Worm (Caenorhabditis elegans) whole organism, dauer: ENCODE results near the gene arl-1.

Experiments
- unc-62 ChIP-seq: sonication (generic microtip); optimal IDR thresholded peaks from 2 replicates; lab custom pipeline; 2017; ENCODE audit warnings: missing biosample characterization, missing genetic modification reagents, missing genetic modification characterization

arl-1 gene

ce11 chrII:8581700-8582099 lies at the start of gene arl-1:
arl-1 (plus strand) TSS chrII:8582000.
- no peak for TF ChIP-seq unc-62

ce11 chrII:8532015-8532414 lies 49.8 kb upstream of the arl-1 start:
- no peak for TF ChIP-seq unc-62

ce11 chrII:8536060-8536459 lies 45.7 kb upstream of the arl-1 start, which contains the start of gene W01C9.2:
W01C9.2 (plus strand) TSS chrII:8536360.
- TF ChIP-seq unc-62 = no peak

DNA sequence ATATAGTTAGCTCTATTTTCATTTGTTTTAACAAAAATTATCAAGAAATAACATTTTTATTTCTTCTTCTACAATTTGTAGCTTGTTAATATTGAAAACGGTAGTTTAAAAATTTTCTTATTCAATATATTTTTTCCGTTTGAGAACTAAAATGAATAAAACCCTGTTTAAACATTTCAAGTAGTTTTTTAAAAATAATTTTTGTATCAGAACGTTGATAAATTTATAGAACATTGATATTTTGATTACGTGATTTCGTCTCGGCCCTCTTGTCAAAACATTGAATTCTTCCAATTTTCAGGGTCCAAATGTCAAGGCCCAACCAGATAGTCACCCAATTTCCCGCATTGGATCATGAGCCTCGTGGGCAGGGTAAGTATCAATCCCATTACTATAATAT lies 41.4 kb upstream of the arl-1 start, which contains the start of gene pqn-73:
TSS of gene pqn-73 (plus strand) at position 301 of the 400 bp plus-strand sequence.
- no peak for TF ChIP-seq unc-62

- no peak for TF ChIP-seq unc-62
These were observed 36.5 kb upstream of the arl-1 start, which contains the start of gene decr-1.2 for ce11 chrII:8545315-8545714. decr-1.2 (plus strand) TSS chrII:8545615.

ce11 chrII:8546975-8547374 lies 34.8 kb upstream of the arl-1 start:
- no peak for TF ChIP-seq unc-62

DNA sequence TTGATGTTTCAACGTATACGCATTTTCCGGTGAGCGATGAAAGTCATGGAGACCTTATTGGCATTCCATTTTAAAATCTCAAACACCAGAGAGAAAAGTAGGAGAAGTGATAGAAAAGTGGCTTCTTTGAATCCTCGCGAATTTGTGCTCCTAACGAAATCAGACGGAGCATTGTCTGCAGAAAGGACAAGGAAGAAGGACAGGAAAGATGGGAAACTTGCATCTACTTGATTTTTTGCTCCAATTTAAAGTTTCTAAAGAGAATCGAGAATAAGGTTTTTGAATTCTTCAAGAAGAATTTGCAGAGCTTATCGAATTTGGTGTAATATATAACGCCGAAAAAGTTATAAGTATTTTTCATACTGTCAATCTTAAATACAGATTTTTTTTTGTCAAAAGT lies 30.7 kb upstream of the arl-1 start:
- TF ChIP-seq unc-62 = no peak

DNA sequence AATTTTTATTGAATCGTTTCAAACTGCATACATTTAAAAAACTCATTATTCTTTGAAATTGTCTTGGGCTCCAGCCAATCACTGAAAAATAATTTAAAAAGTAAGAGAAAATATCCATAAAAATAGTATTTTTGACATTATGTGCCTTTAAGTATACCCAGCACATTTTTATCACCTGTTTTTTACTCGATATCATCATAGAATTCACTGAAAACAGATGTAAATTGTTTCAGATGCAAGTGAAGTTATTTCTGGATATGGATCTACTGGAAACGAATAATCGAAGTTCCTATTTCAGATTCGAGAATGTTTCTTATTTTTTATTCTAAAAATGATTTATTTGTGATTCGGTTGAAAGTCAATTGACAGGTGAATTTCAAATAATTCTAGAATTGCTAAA lies 27.2 kb upstream of the arl-1 start:
- no peak for TF ChIP-seq unc-62

DNA sequence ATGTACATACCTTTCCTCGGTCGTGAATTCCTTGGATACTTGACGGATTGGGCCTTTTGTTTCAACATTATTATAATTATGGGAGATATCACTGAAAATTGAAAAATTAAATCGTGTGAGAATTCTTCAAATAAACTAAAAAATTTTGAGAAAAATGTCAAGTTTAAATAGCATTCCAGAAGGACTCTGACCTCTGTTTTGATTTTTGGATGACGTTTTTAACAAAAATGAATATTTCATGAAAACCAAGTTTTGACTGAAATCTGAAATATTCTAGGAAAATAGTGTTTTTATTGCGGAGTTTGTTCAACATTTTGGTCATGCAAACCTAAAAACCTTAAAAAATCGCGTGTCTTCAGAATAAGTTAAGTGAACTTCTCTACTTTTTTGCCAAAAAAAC lies 25.6 kb upstream of the arl-1 start, which contains the start of gene glb-27:
TSS of gene glb-27 (minus strand) at position 101 of the 400 bp plus-strand sequence.
- no peak for TF ChIP-seq unc-62

- no peak for TF ChIP-seq unc-62
These were observed 22.6 kb upstream of the arl-1 start for ce11 chrII:8559188-8559587.

DNA sequence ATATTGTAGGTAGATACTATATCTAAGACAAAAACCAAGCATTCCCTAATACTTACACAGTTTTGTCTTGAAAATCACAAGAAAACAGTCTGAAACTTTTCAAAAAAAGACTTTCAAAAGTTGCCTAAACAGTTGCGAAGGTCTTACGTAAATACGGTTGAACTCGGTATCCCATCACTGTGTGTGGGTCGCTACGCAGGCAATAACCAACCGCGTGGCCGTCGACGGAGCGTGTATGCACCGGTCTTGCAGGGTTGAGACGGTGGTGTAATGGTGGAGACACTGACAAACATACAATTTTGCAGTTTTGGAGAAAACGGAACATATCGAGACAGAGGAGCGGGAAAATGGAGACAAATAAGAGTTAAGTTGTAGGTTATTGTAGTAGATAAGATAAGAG lies 20.6 kb upstream of the arl-1 start, which contains the start of gene iff-2:
TSS of gene iff-2 (minus strand) at position 141 of the 400 bp plus-strand sequence.
- no peak for TF ChIP-seq unc-62

- TF ChIP-seq unc-62 = no peak
These were observed 19.8 kb upstream of the arl-1 start, which contains the start of gene F54C9.14 for ce11 chrII:8562002-8562401. F54C9.14 (plus strand) TSS chrII:8562302.

ce11 chrII:8566039-8566438 lies 15.8 kb upstream of the arl-1 start, which contains the start of gene stc-1:
stc-1 (minus strand) TSS chrII:8566139.
- no peak for TF ChIP-seq unc-62

DNA sequence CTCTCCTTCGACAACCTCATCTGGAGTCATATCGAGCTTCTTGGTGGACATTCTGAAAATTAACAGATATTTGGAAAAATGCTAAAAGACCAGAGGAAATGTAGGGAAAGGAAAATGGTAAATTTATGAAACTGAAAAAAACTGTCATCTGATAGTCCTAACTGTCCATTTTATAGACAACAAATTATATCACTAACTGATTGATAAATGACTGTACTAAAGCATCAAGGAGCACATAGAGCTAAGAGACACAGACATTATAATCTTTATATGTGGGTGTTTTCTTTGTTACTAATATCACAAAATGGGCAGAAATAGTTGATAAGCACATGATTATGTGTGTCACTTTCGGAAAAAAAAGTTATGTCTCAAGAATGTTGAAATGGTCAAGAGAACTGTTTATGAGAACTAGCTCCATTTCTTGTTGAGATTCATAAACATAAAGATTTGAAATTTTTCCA lies 15.0 kb upstream of the arl-1 start, which contains the start of gene F54C9.3:
TSS of gene F54C9.3 (minus strand) at position 51 of the 461 bp plus-strand sequence.
- no peak for TF ChIP-seq unc-62

DNA sequence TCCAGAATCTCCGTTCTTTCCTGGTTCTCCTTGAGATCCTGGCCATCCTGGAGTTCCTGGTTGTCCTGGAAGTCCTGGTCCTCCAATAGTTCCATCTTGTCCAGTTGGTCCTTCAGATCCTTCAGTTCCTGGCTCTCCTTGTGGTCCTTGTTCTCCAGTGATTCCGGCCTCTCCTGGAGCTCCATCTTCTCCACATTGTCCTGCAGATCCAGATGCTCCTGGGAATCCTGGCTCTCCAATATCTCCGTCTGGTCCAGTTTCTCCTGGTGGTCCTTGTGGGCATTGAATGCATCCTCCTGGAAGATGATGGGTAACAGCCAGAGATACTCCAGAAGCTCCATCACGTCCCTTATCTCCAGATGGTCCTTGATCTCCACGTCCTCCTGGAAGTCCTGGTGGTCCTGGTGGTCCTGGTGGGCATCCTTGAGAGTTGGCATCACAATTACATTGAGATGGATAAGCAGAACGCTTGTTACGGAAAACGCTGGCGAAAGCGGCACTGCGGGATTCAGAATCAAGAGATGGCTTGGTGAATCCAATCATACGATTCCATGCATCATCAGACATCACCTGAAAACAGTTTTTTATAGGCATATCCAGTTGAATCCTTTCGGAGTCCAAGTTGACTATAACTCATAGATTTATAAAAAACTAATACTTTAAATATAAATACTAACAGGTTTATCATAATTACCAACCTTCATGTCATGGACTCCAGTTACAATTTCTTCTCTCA lies 13.4 kb upstream of the arl-1 start:
- TF ChIP-seq unc-62 = no peak

DNA sequence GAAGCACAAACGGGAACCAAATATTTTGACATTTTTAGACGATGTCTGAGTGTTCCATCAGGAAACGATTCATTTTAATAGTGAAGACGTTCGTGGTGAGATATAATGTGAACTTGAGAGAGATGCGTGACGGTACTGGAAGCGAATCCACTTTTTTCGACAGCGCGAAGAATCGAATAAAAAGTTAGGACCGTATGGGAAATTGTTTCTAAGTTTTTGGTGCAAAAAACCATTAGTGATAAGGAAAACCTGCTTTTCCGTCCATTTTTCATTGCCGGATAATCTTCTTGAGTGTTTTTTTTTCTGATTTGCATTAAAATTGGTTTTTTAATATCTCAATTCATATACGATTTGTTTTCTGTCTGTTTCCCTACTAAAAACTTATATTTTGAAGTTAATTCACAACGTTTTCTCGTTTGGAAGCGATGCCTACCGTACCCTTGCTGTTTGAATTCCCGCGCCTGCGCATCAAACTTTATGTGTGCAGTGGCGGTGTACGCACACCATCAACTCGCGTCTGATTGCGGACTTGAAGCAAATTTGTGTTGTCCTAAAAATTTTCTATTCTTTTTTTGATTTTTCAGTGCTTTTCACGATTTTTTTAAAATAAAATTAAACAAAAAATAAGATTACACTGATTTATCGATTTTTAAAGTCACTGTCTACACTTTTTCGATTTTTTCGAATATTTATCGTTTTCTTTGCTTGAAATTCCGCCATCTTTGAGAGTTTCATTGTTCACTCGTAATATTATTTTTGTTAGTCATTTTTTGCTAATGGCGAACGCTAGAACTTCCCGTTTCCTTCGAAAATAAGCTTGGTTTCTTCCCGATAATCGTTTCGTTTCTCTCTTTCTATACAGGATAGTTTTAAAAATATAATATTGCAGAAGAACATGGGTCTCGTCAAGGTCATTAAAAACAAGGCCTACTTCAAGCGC lies 12.5 kb upstream of the arl-1 start, which contains the start of the genes col-38 and rpl-5:
TSS of gene col-38 (minus strand) at position 51 of the 940 bp plus-strand sequence.
TSS of gene rpl-5 (plus strand) at position 890 of the 940 bp plus-strand sequence.
- TF ChIP-seq unc-62 = no peak

ce11 chrII:8570977-8571376 lies 10.8 kb upstream of the arl-1 start, which contains the start of gene bcs-1:
bcs-1 (plus strand) TSS chrII:8571085.
- TF ChIP-seq unc-62 = no peak
